Fruit fly (Drosophila melanogaster): ENCODE measurements around the gene CG42788.
A peak's percentile ranks its signal among the peaks of the same experiment; 100 is the strongest.

CG42788 gene

DNA sequence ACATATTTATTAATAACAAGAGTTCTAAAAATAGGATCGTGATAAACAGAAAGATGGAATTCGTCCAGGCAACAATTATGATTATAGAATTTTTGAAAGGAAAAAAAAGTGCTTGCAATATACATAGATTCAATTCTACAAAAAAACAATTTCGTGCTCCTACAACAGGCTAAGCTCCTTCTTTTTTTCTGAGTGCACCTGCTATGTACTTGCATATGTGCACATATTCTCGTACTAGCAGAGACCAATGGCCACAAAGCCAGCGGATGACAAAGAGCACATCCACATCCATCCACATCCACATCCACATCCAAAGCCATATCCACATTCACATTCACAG, 41.8 kb downstream of the CG42788 start (continued):
- TF ChIP-seq Eip93F (GFP tag; optimal IDR thresholded peaks at IDR 0.05) (no peak), esn (GFP tag; optimal IDR thresholded peaks at IDR 0.05) (peak; percentile 52), Lpt (GFP tag; optimal IDR thresholded peaks at IDR 0.05) (no peak), achi (GFP tag; optimal IDR thresholded peaks at IDR 0.05) (peak; percentile 77), ss (GFP tag; optimal IDR thresholded peaks at IDR 0.05) (peak; percentile 54 to 74), CG9139 (GFP tag; optimal IDR thresholded peaks at IDR 0.05) (no peak), dac (GFP tag; optimal IDR thresholded peaks at IDR 0.05) (no peak), Ets96B (tag; optimal IDR thresholded peaks at IDR 0.05) (peak; percentile 82), OdsH (GFP tag; optimal IDR thresholded peaks at IDR 0.05) (peak; percentile 77), CG8319 (GFP tag; optimal IDR thresholded peaks at IDR 0.05) (peak; percentile 33), CG11762 (GFP tag; optimal IDR thresholded peaks at IDR 0.05; ENCODE audit: insufficient read depth) (peak; percentile 18)

- no peak for TF ChIP-seq CG6854 (GFP tag; optimal IDR thresholded peaks at IDR 0.05)
- TF ChIP-seq CG10669 (GFP tag; optimal IDR thresholded peaks at IDR 0.05) = no peak
- no peak for TF ChIP-seq CG16779 (tag; optimal IDR thresholded peaks at IDR 0.05)
- no peak for TF ChIP-seq net (GFP tag; optimal IDR thresholded peaks at IDR 0.05)
- no peak for TF ChIP-seq CG32006 (GFP tag; optimal IDR thresholded peaks at IDR 0.05)
- no peak for TF ChIP-seq Eip78C (GFP tag)
- TF ChIP-seq CG7368 (GFP tag; optimal IDR thresholded peaks at IDR 0.05) = peak; percentile 27
- no peak for TF ChIP-seq CG9139 (GFP tag; optimal IDR thresholded peaks at IDR 0.05)
- TF ChIP-seq achi (GFP tag; optimal IDR thresholded peaks at IDR 0.05) = no peak
- TF ChIP-seq spab (GFP tag; optimal IDR thresholded peaks at IDR 0.05) = no peak
- TF ChIP-seq CG8319 (GFP tag; optimal IDR thresholded peaks at IDR 0.05) = no peak
- no peak for TF ChIP-seq dac (GFP tag; optimal IDR thresholded peaks at IDR 0.05)
- TF ChIP-seq CG11294 (GFP tag; IDR thresholded peaks at IDR 0.05) = no peak
- TF ChIP-seq Eip93F (GFP tag; optimal IDR thresholded peaks at IDR 0.05) = no peak
- no peak for TF ChIP-seq Sox102F (GFP tag; optimal IDR thresholded peaks at IDR 0.05)
- peak; percentile 1 for TF ChIP-seq Ets21C (GFP tag; optimal IDR thresholded peaks at IDR 0.05)
- peak in 1 of 2 experiments; percentile 17 for TF ChIP-seq salr (GFP tag; optimal IDR thresholded peaks at IDR 0.05)
- no peak for TF ChIP-seq CG3032 (tag; optimal IDR thresholded peaks at IDR 0.05)
- TF ChIP-seq Sox15 (GFP tag; optimal IDR thresholded peaks at IDR 0.05) = no peak
- TF ChIP-seq pdm3 (GFP tag; optimal IDR thresholded peaks at IDR 0.05) = no peak
- no peak for TF ChIP-seq Sox14 (GFP tag; optimal IDR thresholded peaks at IDR 0.05)
- TF ChIP-seq ss (GFP tag; optimal IDR thresholded peaks at IDR 0.05) = no peak
- no peak for TF ChIP-seq vri (GFP tag; optimal IDR thresholded peaks at IDR 0.05)
- TF ChIP-seq CG8632 (GFP tag; optimal IDR thresholded peaks at IDR 0.05) = no peak
- no peak for TF ChIP-seq esn (GFP tag; optimal IDR thresholded peaks at IDR 0.05)
- no peak for TF ChIP-seq CG11762 (GFP tag; optimal IDR thresholded peaks at IDR 0.05; ENCODE audit: insufficient read depth)
- no peak for TF ChIP-seq CG1621 (tag; optimal IDR thresholded peaks at IDR 0.05)
- TF ChIP-seq eg (GFP tag; IDR thresholded peaks at IDR 0.05) = peak; percentile 45; the same call in 1 of the 3 replicates
- TF ChIP-seq cyc (GFP tag; optimal IDR thresholded peaks at IDR 0.05) = no peak
- no peak for TF ChIP-seq CG15336 (GFP tag; IDR thresholded peaks at IDR 0.05)
- TF ChIP-seq Met (GFP tag; optimal IDR thresholded peaks at IDR 0.05) = peak; percentile 25
- TF ChIP-seq Hr4 (GFP tag; optimal IDR thresholded peaks at IDR 0.05) = no peak
- TF ChIP-seq CG11902 (GFP tag; optimal IDR thresholded peaks at IDR 0.05) = no peak
- TF ChIP-seq CG4318 (GFP tag; optimal IDR thresholded peaks at IDR 0.05) = no peak
- peak; percentile 36 for TF ChIP-seq Hr39 (GFP tag; optimal IDR thresholded peaks at IDR 0.05)
- peak; percentile 75 for TF ChIP-seq svp (GFP tag)
- TF ChIP-seq Gug (GFP tag; IDR thresholded peaks at IDR 0.05) = no peak
- TF ChIP-seq CG8119 (GFP tag; IDR thresholded peaks at IDR 0.05) = no peak
- no peak for TF ChIP-seq CG34406 (GFP tag; optimal IDR thresholded peaks at IDR 0.05)
- no peak for TF ChIP-seq fd85E (GFP tag; optimal IDR thresholded peaks at IDR 0.05)
- peak; percentile 4 for TF ChIP-seq OdsH (GFP tag; optimal IDR thresholded peaks at IDR 0.05)
- TF ChIP-seq Ets96B (tag; optimal IDR thresholded peaks at IDR 0.05) = no peak
- TF ChIP-seq CG3919 (GFP tag; optimal IDR thresholded peaks at IDR 0.05) = no peak
- no peak for TF ChIP-seq topi (GFP tag; optimal IDR thresholded peaks at IDR 0.05)
- no peak for TF ChIP-seq fd59A (GFP tag; optimal IDR thresholded peaks at IDR 0.05)
- peak; percentile 87 for TF ChIP-seq fkh (GFP tag; optimal IDR thresholded peaks at IDR 0.05)
- TF ChIP-seq CG6276 (GFP tag; optimal IDR thresholded peaks at IDR 0.05) = no peak
These were observed 42.3 kb downstream of the CG42788 start for dm6 chr3R:15089250-15089921.
